Fruit fly (Drosophila melanogaster) whole organism, adult: ENCODE data around the gene Mst36Fb.
A peak's percentile ranks its signal among the peaks of the same experiment; 100 is the strongest.

Source experiments
- CG11617 ChIP-seq: fragments of 200-800 bp; sonication (Bioruptor generic); optimal IDR thresholded peaks from 2 replicates; lab custom pipeline; 2017; ENCODE audit warnings: mild to moderate bottlenecking, missing biosample characterization, missing genetic modification reagents, missing genetic modification characterization
- CG12768 ChIP-seq: fragments of 200-800 bp; sonication (Bioruptor generic); optimal IDR thresholded peaks from 2 replicates; lab custom pipeline; 2017; ENCODE audit warnings: missing biosample characterization, missing genetic modification characterization, mild to moderate bottlenecking, moderate library complexity, missing genetic modification reagents
- CG14711 ChIP-seq: fragments of 200-800 bp; sonication (Bioruptor generic); optimal IDR thresholded peaks from 2 replicates; lab custom pipeline; 2018; ENCODE audit warnings: missing biosample characterization, mild to moderate bottlenecking, missing genetic modification characterization, moderate library complexity
- CG1620 ChIP-seq: fragments of 200-800 bp; sonication (Bioruptor generic); optimal IDR thresholded peaks from 2 replicates; lab custom pipeline; 2016; ENCODE audit warnings: missing biosample characterization, missing genetic modification characterization
- CG5204 ChIP-seq: fragments of 200-800 bp; sonication (Bioruptor generic); optimal IDR thresholded peaks from 2 replicates; lab custom pipeline; 2016; ENCODE audit warnings: missing biosample characterization, missing genetic modification characterization
- CG7045 ChIP-seq: fragments of 200-800 bp; sonication (Bioruptor generic); optimal IDR thresholded peaks from 2 replicates; lab custom pipeline; 2017; ENCODE audit warnings: missing biosample characterization, mild to moderate bottlenecking, missing genetic modification characterization
- Clk ChIP-seq: fragments of 200-800 bp; sonication (Bioruptor generic); optimal IDR thresholded peaks from 2 replicates; lab custom pipeline; 2017; ENCODE audit warnings: missing biosample characterization, missing genetic modification characterization
- Crg-1 ChIP-seq: fragments of 200-800 bp; sonication (Bioruptor generic); optimal IDR thresholded peaks from 2 replicates; lab custom pipeline; 2016; ENCODE audit warnings: missing biosample characterization, missing genetic modification characterization
- Mnt ChIP-seq: fragments of 200-800 bp; sonication (Bioruptor generic); optimal IDR thresholded peaks from 2 replicates; lab custom pipeline; 2016; ENCODE audit warnings: missing biosample characterization, mild to moderate bottlenecking, missing genetic modification characterization
- kay ChIP-seq: fragments of 200-800 bp; sonication (Bioruptor generic); peaks from one replicate; lab custom pipeline; 2016; ENCODE audit warnings: missing biosample characterization, missing genetic modification characterization, borderline replicate concordance
- pad ChIP-seq: fragments of 200-800 bp; sonication (Bioruptor generic); optimal IDR thresholded peaks from 3 replicates; lab custom pipeline; 2017; ENCODE audit warnings: missing biosample characterization, missing genetic modification characterization, mild to moderate bottlenecking, moderate library complexity, missing genetic modification reagents
- tj ChIP-seq: fragments of 200-800 bp; sonication (Bioruptor generic); optimal IDR thresholded peaks from 3 replicates; lab custom pipeline; 2017; ENCODE audit warnings: missing biosample characterization, mild to moderate bottlenecking, missing genetic modification characterization, moderate library complexity
- toe ChIP-seq: fragments of 200-800 bp; sonication (Bioruptor generic); optimal IDR thresholded peaks from 2 replicates; lab custom pipeline; 2016; ENCODE audit warnings: missing biosample characterization, missing genetic modification characterization

dm6 chr2L:18663395-18663794 lies 11.5 kb downstream of the Mst36Fb start:
- TF ChIP-seq toe (GFP tag; lab: Kevin White, UChicago) (no peak), CG5204 (GFP tag; lab: Kevin White, UChicago) (no peak), Crg-1 (GFP tag; lab: Kevin White, UChicago) (no peak), pad (no peak), Mnt (GFP tag; lab: Kevin White, UChicago) (no peak), kay (GFP tag; lab: Kevin White, UChicago) (peak; percentile 6), CG11617 (GFP tag; lab: Kevin White, UChicago) (no peak), CG7045 (GFP tag; lab: Kevin White, UChicago) (no peak), tj (GFP tag; lab: Kevin White, UChicago) (no peak), CG12768 (GFP tag; lab: Kevin White, UChicago) (no peak), CG1620 (no peak), Clk (GFP tag; lab: Kevin White, UChicago) (no peak), CG14711 (tag; lab: Kevin White, UChicago) (no peak)
